Fruit fly (Drosophila melanogaster) whole organism, embryonic: ENCODE data around the gene CG2059.

Source experiments
- Antp ChIP-seq: fragments of 200-800 bp; sonication (Bioruptor generic); optimal IDR thresholded peaks from 3 replicates; lab custom pipeline; 2016; ENCODE audit warnings: missing biosample characterization, missing genetic modification characterization
- Bgb ChIP-seq: fragments of 200-800 bp; sonication (Bioruptor generic); IDR thresholded peaks from 2 replicates; pipeline ENCODE4 v1.3.6; 2022; ENCODE audit warnings: missing biosample characterization, missing genetic modification characterization; ENCODE audit not compliant: partially characterized antibody
- CG10147 ChIP-seq: fragments of 200-800 bp; sonication (Bioruptor generic); optimal IDR thresholded peaks from 2 replicates; lab custom pipeline; 2019; ENCODE audit warnings: missing biosample characterization, mild to moderate bottlenecking, missing genetic modification characterization, moderate library complexity
- CG10321 ChIP-seq: fragments of 200-800 bp; sonication (Bioruptor generic); IDR thresholded peaks from 2 replicates; pipeline ENCODE4 v1.3.6; 2022; ENCODE audit warnings: missing biosample characterization, missing genetic modification characterization
- CG10979 ChIP-seq: fragments of 200-800 bp; sonication (Bioruptor generic); optimal IDR thresholded peaks from 2 replicates; lab custom pipeline; 2018; ENCODE audit warnings: missing biosample characterization, mild to moderate bottlenecking, missing genetic modification characterization, moderate library complexity
- CG11093 ChIP-seq: fragments of 200-800 bp; sonication (Bioruptor generic); IDR thresholded peaks from 3 replicates; pipeline ENCODE4 v1.3.6; 2022; ENCODE audit warnings: missing biosample characterization, missing genetic modification characterization
- CG11560 ChIP-seq: fragments of 200-800 bp; sonication (Bioruptor generic); IDR thresholded peaks from 3 replicates; pipeline ENCODE4 v1.3.6; 2022; ENCODE audit warnings: missing biosample characterization, missing genetic modification characterization
- CG12155 ChIP-seq: fragments of 200-800 bp; sonication (Bioruptor generic); optimal IDR thresholded peaks from 3 replicates; lab custom pipeline; 2016; ENCODE audit warnings: missing biosample characterization, missing genetic modification characterization
- CG13123 ChIP-seq: fragments of 200-800 bp; sonication (Bioruptor generic); optimal IDR thresholded peaks from 2 replicates; lab custom pipeline; 2016; ENCODE audit warnings: missing biosample characterization, missing genetic modification characterization
- CG13296 ChIP-seq: fragments of 200-800 bp; sonication (Bioruptor generic); optimal IDR thresholded peaks from 3 replicates; lab custom pipeline; 2018; ENCODE audit warnings: missing biosample characterization, mild to moderate bottlenecking, missing genetic modification characterization
- CG14050 ChIP-seq: fragments of 200-800 bp; sonication (Bioruptor generic); IDR thresholded peaks from 3 replicates; pipeline ENCODE4 v1.3.6; 2022; ENCODE audit warnings: missing biosample characterization, missing genetic modification characterization
- CG14965 ChIP-seq: fragments of 200-800 bp; sonication (Bioruptor generic); optimal IDR thresholded peaks from 2 replicates; lab custom pipeline; 2016; ENCODE audit warnings: missing biosample characterization, missing genetic modification characterization, borderline replicate concordance
- CG2712 ChIP-seq: fragments of 200-800 bp; optimal IDR thresholded peaks from 3 replicates; lab custom pipeline; 2019; ENCODE audit warnings: missing biosample characterization, mild to moderate bottlenecking, missing genetic modification characterization, moderate library complexity
- CG3065 ChIP-seq: fragments of 200-800 bp; sonication (Bioruptor generic); optimal IDR thresholded peaks from 2 replicates; lab custom pipeline; 2016; ENCODE audit warnings: missing biosample characterization, missing genetic modification characterization
- CG3281 ChIP-seq: fragments of 200-800 bp; sonication (Bioruptor generic); optimal IDR thresholded peaks from 3 replicates; lab custom pipeline; 2017; ENCODE audit warnings: missing biosample characterization, mild to moderate bottlenecking, missing genetic modification characterization
- CG3726 ChIP-seq: fragments of 200-800 bp; sonication (Bioruptor generic); IDR thresholded peaks from 3 replicates; pipeline ENCODE4, ENCODE4 v1.3.6; 2022; ENCODE audit warnings: missing biosample characterization, missing genetic modification characterization
- CG6765 ChIP-seq: fragments of 200-800 bp; sonication (Bioruptor generic); optimal IDR thresholded peaks from 3 replicates; lab custom pipeline; 2017; ENCODE audit warnings: missing biosample characterization, mild to moderate bottlenecking, missing genetic modification characterization
- CG7372 ChIP-seq: fragments of 200-800 bp; sonication (Bioruptor generic); IDR thresholded peaks from 2 replicates; pipeline ENCODE4 v1.3.6; 2022; ENCODE audit warnings: missing biosample characterization, missing genetic modification characterization
- CG7963 ChIP-seq: fragments of 200-800 bp; sonication (Bioruptor generic); IDR thresholded peaks from 3 replicates; pipeline ENCODE4 v1.3.6; 2022; ENCODE audit warnings: missing biosample characterization, missing genetic modification characterization; ENCODE audit not compliant: partially characterized antibody
- CG9727 ChIP-seq: fragments of 200-800 bp; sonication (Bioruptor generic); optimal IDR thresholded peaks from 3 replicates; lab custom pipeline; 2017; ENCODE audit warnings: missing biosample characterization, mild to moderate bottlenecking, missing genetic modification characterization
- CG9876 ChIP-seq: fragments of 200-800 bp; sonication (Bioruptor generic); optimal IDR thresholded peaks from 2 replicates; lab custom pipeline; 2016; ENCODE audit warnings: missing biosample characterization, missing genetic modification characterization
- Dip2 ChIP-seq: fragments of 200-800 bp; sonication (Bioruptor generic); IDR thresholded peaks from 2 replicates; pipeline ENCODE4 v1.3.6; 2022; ENCODE audit warnings: missing biosample characterization, missing genetic modification characterization
- E2f1 ChIP-seq: fragments of 200-800 bp; sonication (Bioruptor generic); IDR thresholded peaks from 2 replicates; pipeline ENCODE4 v1.3.6; 2022; ENCODE audit warnings: missing biosample characterization, missing genetic modification characterization
- Hand ChIP-seq: fragments of 200-800 bp; sonication (Bioruptor generic); optimal IDR thresholded peaks from 2 replicates; lab custom pipeline; 2017; ENCODE audit warnings: mild to moderate bottlenecking, missing biosample characterization, missing genetic modification reagents, missing genetic modification characterization
- HmgD ChIP-seq: fragments of 200-800 bp; sonication (Bioruptor generic); optimal IDR thresholded peaks from 3 replicates; lab custom pipeline; 2016; ENCODE audit warnings: missing biosample characterization, missing genetic modification characterization
- Hr3 ChIP-seq: fragments of 200-800 bp; sonication (Bioruptor generic); optimal IDR thresholded peaks from 3 replicates; lab custom pipeline; 2016; ENCODE audit warnings: missing biosample characterization, missing genetic modification characterization
- Lhr ChIP-seq: fragments of 200-800 bp; sonication (Bioruptor generic); optimal IDR thresholded peaks from 3 replicates; lab custom pipeline; 2017; ENCODE audit warnings: mild to moderate bottlenecking, missing biosample characterization, missing genetic modification reagents, missing genetic modification characterization
- NK7.1 ChIP-seq: fragments of 200-800 bp; sonication (Bioruptor generic); optimal IDR thresholded peaks from 3 replicates; lab custom pipeline; 2016; ENCODE audit warnings: missing biosample characterization, missing genetic modification characterization
- NfI ChIP-seq: fragments of 200-800 bp; sonication (Bioruptor generic); optimal IDR thresholded peaks from 3 replicates; lab custom pipeline; 2018; ENCODE audit warnings: missing biosample characterization, mild to moderate bottlenecking, missing genetic modification characterization, moderate library complexity
- PHDP ChIP-seq: fragments of 200-800 bp; sonication (Bioruptor generic); optimal IDR thresholded peaks from 3 replicates; lab custom pipeline; 2018; ENCODE audit warnings: missing biosample characterization, mild to moderate bottlenecking, missing genetic modification characterization, moderate library complexity
- Poxn ChIP-seq: fragments of 200-800 bp; sonication (Bioruptor generic); IDR thresholded peaks from 2 replicates; pipeline ENCODE4 v1.3.6; 2022; ENCODE audit warnings: missing biosample characterization, missing genetic modification characterization
- Stat92E ChIP-seq, 3 experiments: fragments of >200 bp in 2 of 3; fragments of 200-800 bp in 1 of 3; sonication (Bioruptor generic) in 1 of 3; optimal IDR thresholded peaks; 2 replicates each; lab custom pipeline; 2017 to 2019; ENCODE audit warnings: missing biosample characterization in 3 of 3, missing genetic modification characterization in 3 of 3, mild to moderate bottlenecking in 1 of 3, moderate library complexity in 1 of 3
- Xrp1 ChIP-seq: fragments of 200-800 bp; sonication (Bioruptor generic); IDR thresholded peaks from 2 replicates; pipeline ENCODE4 v1.3.6; 2022; ENCODE audit warnings: missing biosample characterization, missing genetic modification characterization
- az2 ChIP-seq: fragments of 200-800 bp; sonication (Bioruptor generic); optimal IDR thresholded peaks from 3 replicates; lab custom pipeline; 2016; ENCODE audit warnings: missing biosample characterization, missing genetic modification characterization
- bcd ChIP-seq: fragments of 200-800 bp; sonication (Bioruptor generic); optimal IDR thresholded peaks from 2 replicates; lab custom pipeline; 2017; ENCODE audit warnings: missing biosample characterization, mild to moderate bottlenecking, missing genetic modification characterization
- dmrt11E ChIP-seq: fragments of 200-800 bp; sonication (Bioruptor generic); optimal IDR thresholded peaks from 3 replicates; lab custom pipeline; 2018; ENCODE audit warnings: missing biosample characterization, mild to moderate bottlenecking, missing genetic modification characterization, moderate library complexity
- ems ChIP-seq: fragments of 200-800 bp; sonication (Bioruptor generic); optimal IDR thresholded peaks from 3 replicates; lab custom pipeline; 2016; ENCODE audit warnings: missing biosample characterization, missing genetic modification characterization
- eyg ChIP-seq: fragments of 200-800 bp; sonication (Bioruptor generic); optimal IDR thresholded peaks from 3 replicates; lab custom pipeline; 2016; ENCODE audit warnings: missing biosample characterization, missing genetic modification characterization
- fu2 ChIP-seq: fragments of 200-800 bp; sonication (Bioruptor generic); optimal IDR thresholded peaks from 2 replicates; lab custom pipeline; 2016; ENCODE audit warnings: missing biosample characterization, missing genetic modification characterization
- gfzf ChIP-seq: fragments of 200-800 bp; sonication (Bioruptor generic); optimal IDR thresholded peaks from 2 replicates; lab custom pipeline; 2016; ENCODE audit warnings: missing biosample characterization, mild to moderate bottlenecking, missing genetic modification characterization, moderate library complexity
- hth ChIP-seq: fragments of >200 bp; optimal IDR thresholded peaks from 2 replicates; lab custom pipeline; 2017; ENCODE audit warnings: inconsistent platforms
- jumu ChIP-seq: fragments of 200-800 bp; sonication (Bioruptor generic); optimal IDR thresholded peaks from 3 replicates; lab custom pipeline; 2016; ENCODE audit warnings: missing biosample characterization, missing genetic modification characterization
- lab ChIP-seq: fragments of 200-800 bp; sonication (Bioruptor generic); optimal IDR thresholded peaks from 3 replicates; lab custom pipeline; 2017; ENCODE audit warnings: missing biosample characterization, missing genetic modification characterization, mild to moderate bottlenecking, moderate library complexity, missing genetic modification reagents
- p53 ChIP-seq: fragments of 200-800 bp; sonication (Bioruptor generic); optimal IDR thresholded peaks from 2 replicates; lab custom pipeline; 2016; ENCODE audit warnings: missing biosample characterization, missing genetic modification characterization
- repo ChIP-seq: fragments of 200-800 bp; sonication (Bioruptor generic); optimal IDR thresholded peaks from 2 replicates; lab custom pipeline; 2016; ENCODE audit warnings: missing biosample characterization, missing genetic modification characterization
- salm ChIP-seq: fragments of 200-800 bp; sonication (Bioruptor generic); optimal IDR thresholded peaks from 2 replicates; lab custom pipeline; 2018; ENCODE audit warnings: missing biosample characterization, mild to moderate bottlenecking, missing genetic modification characterization
- schlank ChIP-seq: fragments of 200-800 bp; sonication (Bioruptor generic); optimal IDR thresholded peaks from 2 replicates; lab custom pipeline; 2018; ENCODE audit warnings: missing biosample characterization, mild to moderate bottlenecking, missing genetic modification characterization
- slp2 ChIP-seq: fragments of 200-800 bp; sonication (Bioruptor generic); optimal IDR thresholded peaks from 2 replicates; lab custom pipeline; 2016; ENCODE audit warnings: missing biosample characterization, missing genetic modification characterization
- stc ChIP-seq: fragments of 200-800 bp; sonication (Bioruptor generic); IDR thresholded peaks from 2 replicates; pipeline ENCODE4 v1.3.6; 2022; ENCODE audit warnings: missing biosample characterization, missing genetic modification characterization
- tio ChIP-seq: fragments of 200-800 bp; sonication (Bioruptor generic); optimal IDR thresholded peaks from 2 replicates; lab custom pipeline; 2017; ENCODE audit warnings: missing biosample characterization, missing genetic modification characterization, inconsistent platforms
- toy ChIP-seq: fragments of 200-800 bp; sonication (Bioruptor generic); IDR thresholded peaks from 2 replicates; pipeline ENCODE4 v1.3.6; 2022; ENCODE audit warnings: missing biosample characterization, missing genetic modification characterization

CG2059 gene

dm6 chrX:7332493-7332892 lies 46.3 kb downstream of the CG2059 start (continued):
- 0 out of 2 replicates have a peak, but pooled peaks have one; percentile 27 for TF ChIP-seq stc (GFP tag; lab: Robert Waterston, UW)
- no peak for TF ChIP-seq CG7963 (GFP tag; lab: Robert Waterston, UW)
- peak; percentile 59 for TF ChIP-seq schlank (tag; lab: Kevin White, UChicago)
- TF ChIP-seq CG12155 = peak; percentile 53
- peak; percentile 58 for TF ChIP-seq eyg (GFP tag; lab: Kevin White, UChicago)
- no peak for TF ChIP-seq CG13123 (GFP tag; lab: Kevin White, UChicago)
- no peak for TF ChIP-seq CG10147
- TF ChIP-seq bcd (GFP tag; lab: Kevin White, UChicago) = peak; percentile 53
- peak; percentile 43 for TF ChIP-seq jumu (GFP tag; lab: Kevin White, UChicago)
- TF ChIP-seq Dip2 = no peak
- no peak for TF ChIP-seq CG7372 (GFP tag; lab: Robert Waterston, UW)
- TF ChIP-seq HmgD (GFP tag; lab: Kevin White, UChicago) = peak; percentile 33
- peak; percentile 73 for TF ChIP-seq NfI (GFP tag; lab: Kevin White, UChicago)
- peak; percentile 82 for TF ChIP-seq lab
- TF ChIP-seq CG13296 (GFP tag; lab: Kevin White, UChicago) = peak; percentile 55
- no peak for TF ChIP-seq Stat92E (GFP tag; optimal IDR thresholded peaks at IDR 0.05; lab: Kevin White, UChicago)
- TF ChIP-seq PHDP (tag; lab: Kevin White, UChicago) = peak; percentile 71
- no peak for TF ChIP-seq Lhr
- TF ChIP-seq CG9727 (GFP tag; lab: Kevin White, UChicago) = peak; percentile 36
- TF ChIP-seq CG10321 (GFP tag; lab: Robert Waterston, UW) = no peak
- peak; percentile 58; the same call in 1 of the 2 replicates for TF ChIP-seq Xrp1 (GFP tag; lab: Robert Waterston, UW)
- TF ChIP-seq CG9876 = peak; percentile 19
- no peak for TF ChIP-seq CG6765 (GFP tag; lab: Kevin White, UChicago)
- peak; percentile 74 for TF ChIP-seq Antp (GFP tag; lab: Kevin White, UChicago)
- no peak for TF ChIP-seq CG14965 (GFP tag; lab: Kevin White, UChicago)
- no peak for TF ChIP-seq CG3065 (GFP tag; lab: Kevin White, UChicago)
- peak; percentile 15 for TF ChIP-seq p53 (GFP tag; lab: Kevin White, UChicago)
- TF ChIP-seq salm (tag; lab: Kevin White, UChicago) = peak; percentile 41
- peak; percentile 56 for TF ChIP-seq az2 (GFP tag; lab: Kevin White, UChicago)
- TF ChIP-seq hth = no peak
- peak; percentile 16 for TF ChIP-seq CG10979 (tag; lab: Kevin White, UChicago)
- peak; percentile 46 for TF ChIP-seq E2f1 (GFP tag; lab: Robert Waterston, UW)
- no peak for TF ChIP-seq CG14050 (GFP tag; lab: Robert Waterston, UW)
- TF ChIP-seq CG3281 = peak; percentile 80
- TF ChIP-seq dmrt11E = peak; percentile 23
- TF ChIP-seq NK7.1 (GFP tag; lab: Kevin White, UChicago) = peak; percentile 69
- peak; percentile 60 for TF ChIP-seq repo (GFP tag; lab: Kevin White, UChicago)
- no peak for TF ChIP-seq CG3726 (GFP tag; lab: Robert Waterston, UW)
- TF ChIP-seq CG2712 (tag; lab: Kevin White, UChicago) = peak; percentile 49
- peak; percentile 60 for TF ChIP-seq fu2
- no peak for TF ChIP-seq CG11093 (GFP tag; lab: Robert Waterston, UW)
- peak; percentile 73 for TF ChIP-seq slp2 (GFP tag; lab: Kevin White, UChicago)
- TF ChIP-seq Bgb = no peak
- no peak for TF ChIP-seq gfzf (GFP tag; lab: Kevin White, UChicago)
- 0 out of 3 replicates have a peak, but pooled peaks have one; percentile 25 for TF ChIP-seq CG11560 (tag; lab: Robert Waterston, UW)
- TF ChIP-seq Poxn = peak; percentile 21; the same call in 1 of the 2 replicates
- peak; percentile 41 for TF ChIP-seq Hand
- TF ChIP-seq Hr3 (GFP tag; lab: Kevin White, UChicago) = peak; percentile 51
- TF ChIP-seq tio = peak; percentile 75
- no peak for TF ChIP-seq toy (GFP tag; lab: Robert Waterston, UW)
- peak; percentile 68 for TF ChIP-seq ems (GFP tag; lab: Kevin White, UChicago)
